Fruit fly (Drosophila melanogaster) whole organism, adult: ENCODE data around the gene CalpC.

ENCODE experiments used
- CG11617 ChIP-seq: fragments of 200-800 bp; sonication (Bioruptor generic); optimal IDR thresholded peaks from 2 replicates; lab custom pipeline; 2017; ENCODE audit warnings: mild to moderate bottlenecking, missing biosample characterization, missing genetic modification reagents, missing genetic modification characterization
- CG12768 ChIP-seq: fragments of 200-800 bp; sonication (Bioruptor generic); optimal IDR thresholded peaks from 2 replicates; lab custom pipeline; 2017; ENCODE audit warnings: missing biosample characterization, missing genetic modification characterization, mild to moderate bottlenecking, moderate library complexity, missing genetic modification reagents
- CG14711 ChIP-seq: fragments of 200-800 bp; sonication (Bioruptor generic); optimal IDR thresholded peaks from 2 replicates; lab custom pipeline; 2018; ENCODE audit warnings: missing biosample characterization, mild to moderate bottlenecking, missing genetic modification characterization, moderate library complexity
- CG1620 ChIP-seq: fragments of 200-800 bp; sonication (Bioruptor generic); optimal IDR thresholded peaks from 2 replicates; lab custom pipeline; 2016; ENCODE audit warnings: missing biosample characterization, missing genetic modification characterization
- CG33017 ChIP-seq: fragments of 200-800 bp; sonication (Bioruptor generic); optimal IDR thresholded peaks from 2 replicates; lab custom pipeline; 2018; ENCODE audit warnings: missing biosample characterization, mild to moderate bottlenecking, missing genetic modification characterization, moderate library complexity
- CG5204 ChIP-seq: fragments of 200-800 bp; sonication (Bioruptor generic); optimal IDR thresholded peaks from 2 replicates; lab custom pipeline; 2016; ENCODE audit warnings: missing biosample characterization, missing genetic modification characterization
- CG7045 ChIP-seq: fragments of 200-800 bp; sonication (Bioruptor generic); optimal IDR thresholded peaks from 2 replicates; lab custom pipeline; 2017; ENCODE audit warnings: missing biosample characterization, mild to moderate bottlenecking, missing genetic modification characterization
- CG7101 ChIP-seq: fragments of 200-800 bp; sonication (Bioruptor generic); optimal IDR thresholded peaks from 2 replicates; lab custom pipeline; 2018; ENCODE audit warnings: missing biosample characterization, mild to moderate bottlenecking, missing genetic modification characterization, moderate library complexity
- Clk ChIP-seq: fragments of 200-800 bp; sonication (Bioruptor generic); optimal IDR thresholded peaks from 2 replicates; lab custom pipeline; 2017; ENCODE audit warnings: missing biosample characterization, missing genetic modification characterization
- Crg-1 ChIP-seq: fragments of 200-800 bp; sonication (Bioruptor generic); optimal IDR thresholded peaks from 2 replicates; lab custom pipeline; 2016; ENCODE audit warnings: missing biosample characterization, missing genetic modification characterization
- Hr96 ChIP-seq: fragments of 200-800 bp; sonication (Bioruptor generic); optimal IDR thresholded peaks from 2 replicates; lab custom pipeline; 2016; ENCODE audit warnings: missing biosample characterization, missing genetic modification characterization
- Mnt ChIP-seq: fragments of 200-800 bp; sonication (Bioruptor generic); optimal IDR thresholded peaks from 2 replicates; lab custom pipeline; 2016; ENCODE audit warnings: missing biosample characterization, mild to moderate bottlenecking, missing genetic modification characterization
- bab1 ChIP-seq: fragments of 200-800 bp; sonication (Bioruptor generic); optimal IDR thresholded peaks from 3 replicates; lab custom pipeline; 2019; ENCODE audit warnings: missing biosample characterization, mild to moderate bottlenecking, missing genetic modification characterization, moderate library complexity
- cic ChIP-seq: fragments of 200-800 bp; sonication (Bioruptor generic); optimal IDR thresholded peaks from 2 replicates; lab custom pipeline; 2017; ENCODE audit warnings: missing biosample characterization, mild to moderate bottlenecking, missing genetic modification characterization, moderate library complexity
- cnc ChIP-seq, 2 experiments: fragments of >200 bp; optimal IDR thresholded peaks; 2 replicates each; lab custom pipeline; 2017
- kay ChIP-seq: fragments of 200-800 bp; sonication (Bioruptor generic); peaks from one replicate; lab custom pipeline; 2016; ENCODE audit warnings: missing biosample characterization, missing genetic modification characterization, borderline replicate concordance
- ovo ChIP-seq: fragments of 200-800 bp; sonication (Bioruptor generic); optimal IDR thresholded peaks from 2 replicates; lab custom pipeline; 2016; ENCODE audit warnings: missing biosample characterization, missing genetic modification characterization
- pad ChIP-seq: fragments of 200-800 bp; sonication (Bioruptor generic); optimal IDR thresholded peaks from 3 replicates; lab custom pipeline; 2017; ENCODE audit warnings: missing biosample characterization, missing genetic modification characterization, mild to moderate bottlenecking, moderate library complexity, missing genetic modification reagents
- tj ChIP-seq: fragments of 200-800 bp; sonication (Bioruptor generic); optimal IDR thresholded peaks from 3 replicates; lab custom pipeline; 2017; ENCODE audit warnings: missing biosample characterization, mild to moderate bottlenecking, missing genetic modification characterization, moderate library complexity
- toe ChIP-seq: fragments of 200-800 bp; sonication (Bioruptor generic); optimal IDR thresholded peaks from 2 replicates; lab custom pipeline; 2016; ENCODE audit warnings: missing biosample characterization, missing genetic modification characterization

Gene CalpC

dm6 chrX:16308953-16309352 lies 16.6 kb upstream of the CalpC start:
- TF ChIP-seq kay (GFP tag; lab: Kevin White, UChicago) (peak; percentile 87), tj (GFP tag; lab: Kevin White, UChicago) (peak; percentile 47), CG1620 (no peak), cic (GFP tag; lab: Kevin White, UChicago) (peak; percentile 71)

- TF ChIP-seq CG33017 (tag; lab: Kevin White, UChicago) (no peak), Mnt (GFP tag; lab: Kevin White, UChicago) (no peak), CG14711 (tag; lab: Kevin White, UChicago) (no peak), tj (GFP tag; lab: Kevin White, UChicago) (no peak), ovo (GFP tag; lab: Kevin White, UChicago) (no peak), CG7101 (tag; lab: Kevin White, UChicago) (no peak), pad (GFP tag; lab: Kevin White, UChicago) (no peak), CG12768 (GFP tag; lab: Kevin White, UChicago) (no peak)
Measured at dm6 chrX:16309764-16310163, 15.8 kb upstream of the CalpC start.

- TF ChIP-seq CG5204 (GFP tag; lab: Kevin White, UChicago) (no peak), cnc (optimal IDR thresholded peaks at IDR 0.05; lab: Kevin White, UChicago) (no peak), CG33017 (tag; lab: Kevin White, UChicago) (no peak), Clk (GFP tag; lab: Kevin White, UChicago) (no peak), pad (GFP tag; lab: Kevin White, UChicago) (peak; percentile 5), CG11617 (GFP tag; lab: Kevin White, UChicago) (peak; percentile 43), CG1620 (no peak), toe (GFP tag; lab: Kevin White, UChicago) (no peak), CG7101 (tag; lab: Kevin White, UChicago) (peak; percentile 1), tj (GFP tag; lab: Kevin White, UChicago) (peak; percentile 31), cic (GFP tag; lab: Kevin White, UChicago) (no peak), kay (GFP tag; lab: Kevin White, UChicago) (peak; percentile 55), Crg-1 (GFP tag; lab: Kevin White, UChicago) (peak; percentile 4), CG12768 (GFP tag; lab: Kevin White, UChicago) (no peak), CG7045 (no peak), CG14711 (tag; lab: Kevin White, UChicago) (peak; percentile 14), Mnt (GFP tag; lab: Kevin White, UChicago) (no peak), Hr96 (GFP tag; lab: Kevin White, UChicago) (no peak), ovo (GFP tag; lab: Kevin White, UChicago) (no peak), bab1 (GFP tag; lab: Kevin White, UChicago) (peak; percentile 79)
Measured at dm6 chrX:16313078-16313875, 12.3 kb upstream of the CalpC start, which contains the start of the genes CG9915 and SWIP. CG9915 (minus strand) TSS chrX:16313138. SWIP (plus strand) TSS chrX:16313709.

dm6 chrX:16318858-16319557 lies 6.6 kb upstream of the CalpC start:
- TF ChIP-seq ovo (GFP tag; lab: Kevin White, UChicago) (peak; percentile 85), pad (GFP tag; lab: Kevin White, UChicago) (peak; percentile 37), kay (GFP tag; lab: Kevin White, UChicago) (no peak), cic (GFP tag; lab: Kevin White, UChicago) (peak; percentile 78), CG7101 (tag; lab: Kevin White, UChicago) (peak; percentile 28), tj (GFP tag; lab: Kevin White, UChicago) (peak; percentile 65), Mnt (GFP tag; lab: Kevin White, UChicago) (peak; percentile 94), Crg-1 (GFP tag; lab: Kevin White, UChicago) (peak; percentile 27), CG14711 (tag; lab: Kevin White, UChicago) (no peak), Hr96 (GFP tag; lab: Kevin White, UChicago) (no peak), CG12768 (GFP tag; lab: Kevin White, UChicago) (no peak)

dm6 chrX:16319558-16319924 lies 6.0 kb upstream of the CalpC start:
- TF ChIP-seq CG11617 (GFP tag; lab: Kevin White, UChicago) (no peak), kay (GFP tag; lab: Kevin White, UChicago) (peak; percentile 86), CG12768 (GFP tag; lab: Kevin White, UChicago) (no peak), Clk (GFP tag; lab: Kevin White, UChicago) (no peak), CG1620 (no peak), ovo (GFP tag; lab: Kevin White, UChicago) (no peak), pad (GFP tag; lab: Kevin White, UChicago) (no peak), cnc (optimal IDR thresholded peaks at IDR 0.05; lab: Kevin White, UChicago) (peak in 1 of 2 experiments; percentile 56), Mnt (GFP tag; lab: Kevin White, UChicago) (no peak), Hr96 (GFP tag; lab: Kevin White, UChicago) (no peak)
